Fruit fly (Drosophila melanogaster) whole organism, wandering third instar larva: ENCODE results near the gene CG6000.

Experiments used
- Abd-B ChIP-seq: fragments of >200 bp; optimal IDR thresholded peaks from 2 replicates; lab custom pipeline; 2017; ENCODE audit warnings: missing biosample characterization, missing genetic modification characterization
- CG32264 ChIP-seq: fragments of 200-800 bp; sonication (Bioruptor generic); optimal IDR thresholded peaks from 2 replicates; lab custom pipeline; 2016; ENCODE audit warnings: missing biosample characterization, missing genetic modification characterization
- CG9705 ChIP-seq: fragments of 200-800 bp; sonication (Bioruptor generic); optimal IDR thresholded peaks from 2 replicates; lab custom pipeline; 2018; ENCODE audit warnings: missing biosample characterization, mild to moderate bottlenecking, missing genetic modification characterization
- CrebA ChIP-seq: fragments of 200-800 bp; sonication (Bioruptor generic); optimal IDR thresholded peaks from 2 replicates; lab custom pipeline; 2016; ENCODE audit warnings: missing biosample characterization, mild to moderate bottlenecking, missing genetic modification characterization, borderline replicate concordance
- Dfd ChIP-seq: fragments of >200 bp; optimal IDR thresholded peaks from 2 replicates; lab custom pipeline; 2017; ENCODE audit warnings: missing biosample characterization, missing genetic modification characterization
- Dif ChIP-seq: fragments of 200-275, 200-300 bp; sonication (Bioruptor generic); optimal IDR thresholded peaks from 2 replicates; lab custom pipeline; 2018; ENCODE audit warnings: missing biosample characterization, missing genetic modification characterization; ENCODE audit not compliant: partially characterized antibody
- GATAd ChIP-seq: sonication (Bioruptor generic); optimal IDR thresholded peaks from 2 replicates; lab custom pipeline; 2016; ENCODE audit warnings: missing biosample characterization, missing genetic modification characterization
- HLH106 ChIP-seq: fragments of 200-800 bp; optimal IDR thresholded peaks from 3 replicates; lab custom pipeline; 2019; ENCODE audit warnings: missing biosample characterization, mild to moderate bottlenecking, missing genetic modification characterization, moderate library complexity
- Hnf4 ChIP-seq: fragments of 200-800 bp; sonication (Bioruptor generic); optimal IDR thresholded peaks from 2 replicates; lab custom pipeline; 2016; ENCODE audit warnings: missing biosample characterization, mild to moderate bottlenecking, missing genetic modification characterization
- Hr78 ChIP-seq: fragments of >200 bp; optimal IDR thresholded peaks from 2 replicates; lab custom pipeline; 2017; ENCODE audit warnings: missing biosample characterization, missing genetic modification characterization
- Hr83 ChIP-seq: fragments of 200-300 bp; sonication (Bioruptor generic); optimal IDR thresholded peaks from 2 replicates; lab custom pipeline; 2016; ENCODE audit warnings: missing biosample characterization, mild to moderate bottlenecking, missing genetic modification characterization, moderate library complexity; ENCODE audit not compliant: poor library complexity, severe bottlenecking
- Jra ChIP-seq: sonication (Bioruptor generic); optimal IDR thresholded peaks from 2 replicates; lab custom pipeline; 2016; ENCODE audit warnings: missing biosample characterization, missing genetic modification characterization
- Mio ChIP-seq: sonication (Bioruptor generic); optimal IDR thresholded peaks from 2 replicates; lab custom pipeline; 2016; ENCODE audit warnings: missing biosample characterization, missing genetic modification characterization
- N ChIP-seq: fragments of >200 bp; optimal IDR thresholded peaks from 2 replicates; lab custom pipeline; 2018; ENCODE audit warnings: missing biosample characterization, missing external identifiers, missing genetic modification characterization
- OdsH ChIP-seq: fragments of 200-800 bp; sonication (Bioruptor generic); optimal IDR thresholded peaks from 2 replicates; lab custom pipeline; 2016; ENCODE audit warnings: missing biosample characterization, mild to moderate bottlenecking, missing genetic modification characterization
- Rel ChIP-seq, 2 experiments: fragments of 200-800 bp; sonication (Bioruptor generic) in 1 of 2; optimal IDR thresholded peaks; 2 replicates in 1 of 2; 3 replicates in 1 of 2; lab custom pipeline; 2016 to 2019; ENCODE audit warnings: mild to moderate bottlenecking in 2 of 2, missing biosample characterization in 2 of 2, missing genetic modification characterization in 2 of 2, moderate library complexity in 1 of 2
- Sp1 ChIP-seq: fragments of 200-800 bp; sonication (Bioruptor generic); optimal IDR thresholded peaks from 3 replicates; lab custom pipeline; 2019; ENCODE audit warnings: missing biosample characterization, mild to moderate bottlenecking, missing genetic modification characterization, moderate library complexity
- Vsx2 ChIP-seq: fragments of 200-300, 225-300 bp; sonication (Bioruptor generic); optimal IDR thresholded peaks from 2 replicates; lab custom pipeline; 2018; ENCODE audit warnings: missing biosample characterization, missing genetic modification characterization; ENCODE audit not compliant: partially characterized antibody
- br ChIP-seq: fragments of 200-800 bp; sonication (Bioruptor generic); optimal IDR thresholded peaks from 2 replicates; lab custom pipeline; 2016; ENCODE audit warnings: missing biosample characterization, missing genetic modification characterization
- brk ChIP-seq: fragments of 200-800 bp; sonication (Bioruptor generic); optimal IDR thresholded peaks from 2 replicates; lab custom pipeline; 2016; ENCODE audit warnings: missing biosample characterization, mild to moderate bottlenecking, missing genetic modification characterization
- dl ChIP-seq, 2 experiments: fragments of 175-275, 200-275 bp in 1 of 2; fragments of 200-275 bp in 1 of 2; sonication (Bioruptor generic); optimal IDR thresholded peaks; lab custom pipeline; 2018; ENCODE audit warnings: mild to moderate bottlenecking in 2 of 2, missing biosample characterization in 2 of 2, missing genetic modification characterization in 2 of 2, moderate library complexity in 2 of 2; ENCODE audit not compliant: partially characterized antibody in 2 of 2, insufficient read depth in 1 of 2
- dsf ChIP-seq: sonication (Bioruptor generic); optimal IDR thresholded peaks from 2 replicates; lab custom pipeline; 2016; ENCODE audit warnings: missing biosample characterization, missing genetic modification characterization, borderline replicate concordance
- ey ChIP-seq: fragments of 200-800 bp; sonication (Bioruptor generic); optimal IDR thresholded peaks from 2 replicates; lab custom pipeline; 2016; ENCODE audit warnings: missing biosample characterization, missing genetic modification characterization
- foxo ChIP-seq, 2 experiments: fragments of 200-800 bp; sonication (Bioruptor generic); optimal IDR thresholded peaks; 2 replicates in 1 of 2; 3 replicates in 1 of 2; lab custom pipeline; 2016 to 2017; ENCODE audit warnings: missing biosample characterization in 2 of 2, missing genetic modification characterization in 2 of 2
- fru ChIP-seq: fragments of 200-800 bp; sonication (Bioruptor generic); optimal IDR thresholded peaks from 3 replicates; lab custom pipeline; 2016; ENCODE audit warnings: missing biosample characterization, mild to moderate bottlenecking, missing genetic modification characterization
- h ChIP-seq: fragments of 200-800 bp; sonication (Bioruptor generic); optimal IDR thresholded peaks from 3 replicates; lab custom pipeline; 2016; ENCODE audit warnings: missing biosample characterization, mild to moderate bottlenecking, missing genetic modification characterization
- jim ChIP-seq: fragments of 175-275, 200-325 bp; sonication (Bioruptor generic); optimal IDR thresholded peaks from 2 replicates; lab custom pipeline; 2016; ENCODE audit warnings: missing biosample characterization, mild to moderate bottlenecking, missing genetic modification characterization
- lola ChIP-seq: fragments of >200 bp; optimal IDR thresholded peaks from 2 replicates; lab custom pipeline; 2017; ENCODE audit warnings: missing biosample characterization, missing genetic modification characterization
- pan ChIP-seq: fragments of >200 bp; optimal IDR thresholded peaks from 2 replicates; lab custom pipeline; 2017
- psq ChIP-seq: fragments of 200-800 bp; sonication (Bioruptor generic); optimal IDR thresholded peaks from 3 replicates; lab custom pipeline; 2017; ENCODE audit warnings: missing biosample characterization, mild to moderate bottlenecking, missing genetic modification characterization, moderate library complexity
- rgr ChIP-seq: fragments of 200-800 bp; sonication (Bioruptor generic); optimal IDR thresholded peaks from 3 replicates; lab custom pipeline; 2016; ENCODE audit warnings: missing biosample characterization, mild to moderate bottlenecking, missing genetic modification characterization
- sage ChIP-seq: fragments of 200-800 bp; sonication (Bioruptor generic); optimal IDR thresholded peaks from 2 replicates; lab custom pipeline; 2016; ENCODE audit warnings: missing biosample characterization, mild to moderate bottlenecking, missing genetic modification characterization
- sv ChIP-seq: fragments of 200-800 bp; sonication (Bioruptor generic); optimal IDR thresholded peaks from 3 replicates; lab custom pipeline; 2016; ENCODE audit warnings: missing biosample characterization, missing genetic modification characterization
- tai ChIP-seq: sonication (Bioruptor generic); optimal IDR thresholded peaks from 2 replicates; lab custom pipeline; 2016; ENCODE audit warnings: missing biosample characterization, missing genetic modification characterization
- usp ChIP-seq: fragments of >200 bp; optimal IDR thresholded peaks from 2 replicates; lab custom pipeline; 2017; ENCODE audit warnings: missing biosample characterization, missing genetic modification characterization
- woc ChIP-seq: sonication (Bioruptor generic); optimal IDR thresholded peaks from 2 replicates; lab custom pipeline; 2016; ENCODE audit warnings: missing biosample characterization, mild to moderate bottlenecking, missing genetic modification characterization

The CG6000 gene

DNA sequence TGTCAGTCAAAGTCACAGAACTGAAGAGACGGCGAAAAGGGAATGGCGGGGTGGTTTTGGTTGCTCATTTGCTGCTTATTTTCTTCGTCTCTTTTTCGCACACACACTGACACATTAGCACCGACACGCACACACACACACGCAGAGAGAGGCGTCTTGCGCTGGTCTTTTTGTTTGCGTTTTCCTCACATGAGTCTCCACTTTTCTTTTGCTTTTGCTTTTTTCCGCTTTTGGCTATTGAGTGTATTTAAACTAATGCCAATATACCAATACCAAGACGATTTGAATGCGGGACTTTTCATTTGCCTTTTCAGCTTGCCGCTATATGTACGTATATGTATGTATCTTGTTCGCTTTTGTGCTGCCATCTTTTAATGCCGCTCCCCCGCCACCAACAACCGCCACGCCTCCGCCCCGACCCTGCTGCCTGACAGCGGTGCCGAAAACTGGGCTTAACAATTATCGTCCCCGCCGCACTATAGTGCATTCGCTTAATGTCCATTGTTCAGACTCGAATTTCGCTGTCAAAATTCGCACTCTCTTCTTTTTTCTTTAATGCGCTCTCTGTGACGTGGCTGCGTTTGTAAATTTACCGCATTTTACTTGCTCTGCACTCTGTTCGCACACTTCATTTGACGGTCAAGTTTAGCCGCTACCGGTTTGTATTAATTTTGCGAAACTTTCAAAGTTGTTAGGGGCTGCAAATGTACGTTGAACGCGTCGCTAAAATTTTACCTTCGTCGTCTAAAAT, 6.8 kb upstream of the CG6000 start, which contains the start of gene CG5986:
TSS of gene CG5986 (plus strand) at position 565 of the 751 bp plus-strand sequence.
- TF ChIP-seq OdsH (GFP tag; lab: Kevin White, UChicago) (no peak), Dif (no peak), h (GFP tag; lab: Kevin White, UChicago) (no peak), psq (GFP tag; lab: Kevin White, UChicago) (peak; percentile 94), N (GFP tag; lab: Kevin White, UChicago) (peak; percentile 18), Sp1 (GFP tag; lab: Kevin White, UChicago) (peak; percentile 2), Hr83 (no peak), Rel (GFP tag; optimal IDR thresholded peaks at IDR 0.05; lab: Kevin White, UChicago) (no peak), Rel (tag; optimal IDR thresholded peaks at IDR 0.05; lab: Kevin White, UChicago) (peak; percentile 84), jim (GFP tag; lab: Kevin White, UChicago) (peak; percentile 37)

dm6 chr3R:24047998-24048511, 6.1 kb upstream of the CG6000 start, which contains the start of gene Rox8:
TSS of gene Rox8 (minus strand) at chr3R:24048265.
- TF ChIP-seq fru (GFP tag; lab: Kevin White, UChicago) (peak; percentile 71), ey (GFP tag; lab: Kevin White, UChicago) (peak; percentile 30), dsf (GFP tag; lab: Kevin White, UChicago) (peak; percentile 21), HLH106 (tag; lab: Kevin White, UChicago) (peak; percentile 55), sage (no peak), rgr (GFP tag; lab: Kevin White, UChicago) (peak; percentile 13), brk (GFP tag; lab: Kevin White, UChicago) (no peak), usp (GFP tag; lab: Kevin White, UChicago) (no peak), woc (peak; percentile 52), Hnf4 (GFP tag; lab: Kevin White, UChicago) (peak; percentile 46), psq (GFP tag; lab: Kevin White, UChicago) (peak; percentile 96), tai (GFP tag; lab: Kevin White, UChicago) (no peak), Jra (no peak), Sp1 (GFP tag; lab: Kevin White, UChicago) (peak; percentile 63), CG32264 (GFP tag; lab: Kevin White, UChicago) (no peak), Dfd (GFP tag; lab: Kevin White, UChicago) (no peak), jim (GFP tag; lab: Kevin White, UChicago) (no peak), foxo (GFP tag; optimal IDR thresholded peaks at IDR 0.05; lab: Kevin White, UChicago) (peak in 1 of 2 experiments; percentile 55), Hr78 (GFP tag; lab: Kevin White, UChicago) (no peak), CG9705 (peak; percentile 17), OdsH (GFP tag; lab: Kevin White, UChicago) (peak; percentile 23), br (GFP tag; lab: Kevin White, UChicago) (peak; percentile 55), Rel (GFP tag; optimal IDR thresholded peaks at IDR 0.05; lab: Kevin White, UChicago) (no peak), Rel (tag; optimal IDR thresholded peaks at IDR 0.05; lab: Kevin White, UChicago) (peak; percentile 51), h (GFP tag; lab: Kevin White, UChicago) (peak; percentile 55), lola (GFP tag; lab: Kevin White, UChicago) (no peak), pan (lab: Kevin White, UChicago) (no peak)
- TF ChIP-seq, all 38 proteins: peak for 15

DNA sequence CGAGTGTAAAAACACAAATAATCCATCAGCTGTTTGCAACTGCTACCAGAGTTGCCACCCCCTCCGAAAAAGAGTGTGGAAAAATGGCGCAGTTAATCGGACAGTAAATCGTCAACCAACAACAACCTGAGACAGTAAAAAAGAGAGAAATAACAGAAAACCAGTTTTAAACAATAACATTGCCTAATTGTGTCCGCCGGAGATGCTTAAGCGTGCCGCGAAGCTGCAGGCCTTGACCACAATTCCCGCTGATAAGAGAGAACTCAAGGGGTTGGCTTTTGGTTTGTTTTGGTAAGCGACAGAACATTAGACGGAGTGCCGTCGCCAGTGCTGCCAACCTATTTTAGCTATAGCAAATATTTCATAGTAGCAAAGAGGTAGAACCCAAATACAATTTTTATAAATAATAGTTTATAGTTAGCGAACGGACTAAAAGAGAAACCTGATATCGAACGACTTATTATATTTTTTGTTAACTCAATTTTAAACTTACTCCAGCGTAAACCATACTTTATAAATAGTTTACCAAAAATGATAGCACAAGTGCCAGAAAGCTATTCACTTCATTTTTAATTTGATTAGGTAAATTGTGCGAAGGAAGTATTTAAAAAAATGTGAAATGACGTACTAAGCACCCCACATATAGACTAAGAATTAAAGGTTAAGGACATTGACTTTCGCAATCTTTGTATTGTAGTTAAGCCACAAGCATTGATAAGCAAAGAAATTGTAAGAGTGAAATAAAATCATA, 3.3 kb upstream of the CG6000 start, which contains the start of the genes Atg6 and Pisd:
TSS of gene Atg6 (minus strand) at position 93 of the 751 bp plus-strand sequence.
TSS of gene Pisd (plus strand) at position 94 of the 751 bp plus-strand sequence.
- TF ChIP-seq N (GFP tag; lab: Kevin White, UChicago) (no peak), psq (GFP tag; lab: Kevin White, UChicago) (peak; percentile 26), OdsH (GFP tag; lab: Kevin White, UChicago) (no peak), foxo (GFP tag; optimal IDR thresholded peaks at IDR 0.05; lab: Kevin White, UChicago) (peak in 1 of 2 experiments; percentile 44), sv (no peak), pan (lab: Kevin White, UChicago) (no peak), br (GFP tag; lab: Kevin White, UChicago) (no peak), Abd-B (GFP tag; lab: Kevin White, UChicago) (no peak), Mio (GFP tag; lab: Kevin White, UChicago) (no peak), CG9705 (no peak), fru (GFP tag; lab: Kevin White, UChicago) (peak; percentile 99), Hr83 (no peak), Dfd (GFP tag; lab: Kevin White, UChicago) (no peak), Vsx2 (GFP tag; lab: Kevin White, UChicago) (no peak), lola (GFP tag; lab: Kevin White, UChicago) (no peak), CrebA (GFP tag; lab: Kevin White, UChicago) (no peak), usp (GFP tag; lab: Kevin White, UChicago) (no peak), Dif (no peak), ey (GFP tag; lab: Kevin White, UChicago) (peak; percentile 33), GATAd (GFP tag; lab: Kevin White, UChicago) (no peak), Rel (GFP tag; optimal IDR thresholded peaks at IDR 0.05; lab: Kevin White, UChicago) (no peak), Rel (tag; optimal IDR thresholded peaks at IDR 0.05; lab: Kevin White, UChicago) (peak; percentile 54), h (GFP tag; lab: Kevin White, UChicago) (peak; percentile 78), Hnf4 (GFP tag; lab: Kevin White, UChicago) (peak; percentile 33), Sp1 (GFP tag; lab: Kevin White, UChicago) (peak; percentile 44), rgr (GFP tag; lab: Kevin White, UChicago) (peak; percentile 57), jim (GFP tag; lab: Kevin White, UChicago) (no peak), woc (peak; percentile 66), brk (GFP tag; lab: Kevin White, UChicago) (no peak), HLH106 (tag; lab: Kevin White, UChicago) (peak; percentile 31), dl (GFP tag; optimal IDR thresholded peaks at IDR 0.05; lab: Kevin White, UChicago; ENCODE audit: insufficient read depth in 1 of 2, partially characterized antibody in 2 of 2) (no peak), Hr78 (GFP tag; lab: Kevin White, UChicago) (no peak)
